Worm (Caenorhabditis elegans) whole organism, midembryonic: ENCODE measurements around the gene sri-21.
"Not testable (repeated sequence)": the region's sequence is repeated elsewhere in the genome, so short reads cannot be mapped to it uniquely, and the experiment has no call there.

Experiments used
- T22C8.4 ChIP-seq: fragments of 200-800 bp; sonication (Bioruptor generic); IDR thresholded peaks from 2 replicates; pipeline ENCODE4 v1.3.6; 2022; ENCODE audit warnings: missing genetic modification characterization, missing compliant biosample characterization
- cog-1 ChIP-seq: sonication (generic microtip); optimal IDR thresholded peaks from 2 replicates; lab custom pipeline; 2016; ENCODE audit warnings: missing genetic modification characterization, missing compliant biosample characterization
- flt-1 ChIP-seq: fragments of 200-800 bp; sonication (Bioruptor generic); IDR thresholded peaks from 2 replicates; pipeline ENCODE4 v1.3.6; 2022; ENCODE audit warnings: missing genetic modification characterization, missing compliant biosample characterization
- klf-2 ChIP-seq: fragments of 200-800 bp; sonication (Bioruptor generic); conservative IDR thresholded peaks from 2 replicates; pipeline ENCODE4 v1.3.6; 2022; ENCODE audit warnings: missing genetic modification reagents, missing genetic modification characterization, missing compliant biosample characterization
- med-1 ChIP-seq: sonication (generic microtip); optimal IDR thresholded peaks from 2 replicates; lab custom pipeline; 2017; ENCODE audit warnings: missing genetic modification characterization, mild to moderate bottlenecking, missing compliant biosample characterization, antibody characterized with exemption, missing genetic modification reagents; ENCODE audit not compliant: insufficient read depth
- ref-1 ChIP-seq: fragments of 200-800 bp; sonication (Bioruptor generic); conservative IDR thresholded peaks from 2 replicates; pipeline ENCODE4 v1.3.6; 2022; ENCODE audit warnings: missing genetic modification reagents, missing genetic modification characterization, missing compliant biosample characterization
- tab-1 ChIP-seq: fragments of 200-800 bp; sonication (Bioruptor generic); IDR thresholded peaks from 2 replicates; pipeline ENCODE4 v1.3.6; 2022; ENCODE audit warnings: missing genetic modification characterization, missing compliant biosample characterization
- ztf-23 ChIP-seq: fragments of 200-800 bp; sonication (Bioruptor generic); IDR thresholded peaks from 2 replicates; pipeline ENCODE4 v1.3.6; 2022; ENCODE audit warnings: missing genetic modification reagents, missing genetic modification characterization, missing compliant biosample characterization
- ztf-29 ChIP-seq: fragments of 200-800 bp; sonication (Bioruptor generic); IDR thresholded peaks from 2 replicates; pipeline ENCODE4 v1.3.6; 2022; ENCODE audit warnings: missing genetic modification reagents, missing genetic modification characterization, missing compliant biosample characterization

Gene sri-21

DNA sequence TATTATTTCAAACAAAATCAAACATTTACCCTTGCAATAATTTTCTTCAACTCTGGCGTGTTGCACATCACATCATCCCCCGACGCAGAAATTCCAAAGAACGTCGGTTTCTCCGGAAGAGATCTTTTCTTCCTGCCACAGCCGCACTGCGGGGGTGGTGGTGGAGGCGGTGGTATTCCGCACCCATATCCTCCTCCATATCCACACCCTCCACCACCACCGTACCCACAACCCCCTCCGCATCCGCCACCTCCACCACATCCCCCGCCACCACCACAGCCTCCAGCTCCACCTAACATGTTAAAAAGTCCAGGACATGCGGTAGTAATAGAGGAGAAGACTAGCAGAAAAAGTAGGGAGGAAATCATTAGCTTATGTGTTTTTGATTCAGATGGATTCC is 5.2 kb downstream of the sri-21 start, which contains the start of gene grl-29:
grl-29 (minus strand) TSS at position 368 of the 400 bp plus-strand sequence.
- TF ChIP-seq flt-1 (GFP tag; lab: Robert Waterston, UW) (no peak), ztf-23 (GFP tag; lab: Robert Waterston, UW) (0 out of 2 replicates have a peak, but pooled peaks have one; percentile 19)

DNA sequence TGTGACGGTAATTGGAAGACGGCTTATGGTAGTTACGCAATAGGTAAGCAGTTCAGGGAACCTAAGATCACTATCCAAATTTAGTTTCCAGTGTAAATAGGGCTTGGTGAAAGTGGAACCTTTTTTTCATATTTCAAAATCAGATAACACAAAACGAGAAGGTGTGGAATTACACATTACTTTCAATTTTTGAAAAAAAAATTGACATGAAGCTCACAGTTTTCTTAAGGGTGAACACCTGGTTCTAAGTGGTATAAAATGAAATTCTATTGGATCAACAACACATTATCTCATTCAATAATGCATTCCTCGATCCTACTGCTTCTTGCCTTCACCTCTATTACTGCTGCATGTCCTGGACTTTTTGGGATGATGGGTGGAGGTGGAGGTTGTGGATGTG is 6.3 kb downstream of the sri-21 start, which contains the start of gene grl-30:
grl-30 (plus strand) TSS at position 301 of the 400 bp plus-strand sequence.
- TF ChIP-seq cog-1 (no peak), ztf-29 (GFP tag; lab: Robert Waterston, UW) (no peak), med-1 (GFP tag; lab: Kevin White, UChicago) (no peak), ztf-23 (GFP tag; lab: Robert Waterston, UW) (no peak)

DNA sequence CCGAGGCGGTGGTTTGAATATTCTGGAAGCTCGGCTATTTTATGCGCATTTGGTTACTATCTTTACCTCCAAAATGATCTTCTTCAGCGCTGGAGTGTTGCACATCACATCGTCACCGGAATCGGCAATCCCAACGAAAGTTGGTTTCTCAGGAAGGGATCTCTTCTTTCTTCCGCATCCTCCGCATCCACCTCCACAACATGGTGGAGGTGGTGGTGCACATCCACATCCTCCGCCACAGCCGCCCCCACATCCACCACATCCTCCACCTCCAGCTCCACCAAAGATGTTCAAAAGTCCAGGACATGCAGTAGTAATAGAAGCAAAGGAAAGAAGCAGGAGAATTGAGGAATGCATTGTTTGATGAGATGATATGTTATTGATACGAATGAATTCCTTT is 7.8 kb downstream of the sri-21 start, which contains the start of gene grl-31:
grl-31 (minus strand) TSS at position 357 of the 400 bp plus-strand sequence.
- TF ChIP-seq tab-1 (GFP tag; lab: Robert Waterston, UW) (no peak), ztf-29 (GFP tag; lab: Robert Waterston, UW) (no peak), ztf-23 (GFP tag; lab: Robert Waterston, UW) (no peak), med-1 (GFP tag; lab: Kevin White, UChicago) (no peak), ref-1 (no peak)

DNA sequence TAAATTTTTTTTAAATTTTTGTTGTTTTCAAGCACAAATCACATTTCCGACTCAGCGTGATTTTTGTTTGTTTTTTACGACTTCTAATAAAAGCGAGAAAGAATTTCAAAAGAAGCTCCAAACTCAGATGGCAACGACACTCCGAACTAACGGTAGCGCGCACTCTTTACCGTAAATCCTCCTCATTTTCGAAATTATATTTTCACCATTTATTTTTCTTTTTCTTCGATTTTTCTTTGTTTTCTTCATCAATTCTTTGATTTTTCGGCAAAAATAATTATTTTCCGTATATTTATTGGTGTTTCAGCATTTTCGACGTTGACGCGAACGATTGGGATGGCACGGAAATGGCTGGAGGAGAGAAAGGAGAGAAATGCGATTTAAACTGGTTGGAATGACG is 9.1 kb downstream of the sri-21 start, which contains the start of gene T24A6.1:
T24A6.1 (plus strand) TSS at position 301 of the 400 bp plus-strand sequence.
- not testable (repeated sequence) for TF ChIP-seq med-1 (GFP tag; lab: Kevin White, UChicago); ztf-29 (GFP tag; lab: Robert Waterston, UW); ztf-23 (GFP tag; lab: Robert Waterston, UW)

DNA sequence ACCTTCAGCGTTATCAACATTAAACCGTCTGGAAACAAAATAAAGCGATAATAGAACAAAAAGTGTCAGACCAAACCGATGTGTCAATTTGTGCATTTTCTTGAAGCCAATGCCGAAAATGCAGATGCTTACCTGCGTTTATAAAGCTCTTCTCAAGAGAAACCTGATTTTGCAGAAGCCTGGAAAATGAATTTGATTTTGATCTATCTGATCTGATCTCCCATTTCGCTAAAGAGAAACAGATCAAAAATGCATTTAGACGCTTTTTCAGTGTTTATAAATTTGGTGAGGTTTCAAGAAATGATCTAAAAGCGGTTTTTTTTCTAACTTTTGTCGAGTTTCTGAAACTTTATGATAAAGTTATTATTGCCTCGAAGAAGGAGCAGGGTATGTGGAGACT is 13.2 kb downstream of the sri-21 start, which contains the start of gene T24A6.16:
T24A6.16 (minus strand) TSS at position 101 of the 400 bp plus-strand sequence.
- not testable (repeated sequence) for TF ChIP-seq med-1 (GFP tag; lab: Kevin White, UChicago); ztf-23 (GFP tag; lab: Robert Waterston, UW); cog-1

DNA sequence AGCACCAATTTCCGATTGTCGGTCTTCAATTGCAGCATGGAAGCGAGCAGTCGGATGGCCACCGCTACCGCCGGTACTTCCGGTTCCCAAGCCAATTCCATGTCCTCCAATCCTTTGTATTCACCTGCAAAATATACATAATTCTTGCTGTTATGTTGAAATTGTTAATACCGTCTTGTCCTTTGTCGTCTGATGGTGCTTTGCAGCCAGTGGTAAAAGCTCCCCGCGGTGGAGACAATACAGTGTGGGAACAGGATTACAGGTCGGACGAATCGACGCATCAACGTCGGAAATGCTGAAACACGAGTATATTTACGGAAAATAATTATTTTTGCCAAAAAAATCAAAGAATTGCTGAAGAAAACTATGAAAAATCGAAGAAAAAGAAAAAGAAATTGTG is 14.7 kb downstream of the sri-21 start, which contains the start of gene T24A6.17:
T24A6.17 (minus strand) TSS at position 101 of the 400 bp plus-strand sequence.
- not testable (repeated sequence) for TF ChIP-seq klf-2, flt-1, ztf-23 (GFP tag; lab: Robert Waterston, UW)

DNA sequence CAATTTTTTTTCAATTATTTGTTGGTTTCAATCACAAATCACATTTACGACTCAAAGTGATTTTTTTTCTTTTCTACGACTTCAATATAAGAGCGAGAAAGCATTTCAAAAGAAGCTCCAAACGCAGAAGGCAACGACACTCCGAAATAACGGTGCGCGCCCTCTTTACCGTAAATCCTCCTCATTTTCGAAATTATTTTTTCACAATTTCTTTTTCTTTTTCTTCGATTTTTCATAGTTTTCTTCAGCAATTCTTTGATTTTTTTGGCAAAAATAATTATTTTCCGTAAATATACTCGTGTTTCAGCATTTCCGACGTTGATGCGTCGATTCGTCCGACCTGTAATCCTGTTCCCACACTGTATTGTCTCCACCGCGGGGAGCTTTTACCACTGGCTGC is 21.0 kb downstream of the sri-21 start, which contains the start of gene F40C5.2:
F40C5.2 (plus strand) TSS at position 301 of the 400 bp plus-strand sequence.
- not testable (repeated sequence) for TF ChIP-seq flt-1 (GFP tag; lab: Robert Waterston, UW); med-1 (GFP tag; lab: Kevin White, UChicago); klf-2 (GFP tag; lab: Robert Waterston, UW)

DNA sequence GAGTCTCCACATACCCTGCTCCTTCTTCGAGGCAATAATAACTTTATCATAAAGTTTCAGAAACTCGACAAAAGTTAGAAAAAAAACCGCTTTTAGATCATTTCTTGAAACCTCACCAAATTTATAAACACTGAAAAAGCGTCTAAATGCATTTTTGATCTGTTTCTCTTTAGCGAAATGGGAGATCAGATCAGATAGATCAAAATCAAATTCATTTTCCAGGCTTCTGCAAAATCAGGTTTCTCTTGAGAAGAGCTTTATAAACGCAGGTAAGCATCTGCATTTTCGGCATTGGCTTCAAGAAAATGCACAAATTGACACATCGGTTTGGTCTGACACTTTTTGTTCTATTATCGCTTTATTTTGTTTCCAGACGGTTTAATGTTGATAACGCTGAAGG is 22.8 kb downstream of the sri-21 start, which contains the start of gene F40C5.1:
F40C5.1 (plus strand) TSS at position 301 of the 400 bp plus-strand sequence.
- TF ChIP-seq cog-1; ztf-29 (GFP tag; lab: Robert Waterston, UW); T22C8.4: not testable (repeated sequence)

DNA sequence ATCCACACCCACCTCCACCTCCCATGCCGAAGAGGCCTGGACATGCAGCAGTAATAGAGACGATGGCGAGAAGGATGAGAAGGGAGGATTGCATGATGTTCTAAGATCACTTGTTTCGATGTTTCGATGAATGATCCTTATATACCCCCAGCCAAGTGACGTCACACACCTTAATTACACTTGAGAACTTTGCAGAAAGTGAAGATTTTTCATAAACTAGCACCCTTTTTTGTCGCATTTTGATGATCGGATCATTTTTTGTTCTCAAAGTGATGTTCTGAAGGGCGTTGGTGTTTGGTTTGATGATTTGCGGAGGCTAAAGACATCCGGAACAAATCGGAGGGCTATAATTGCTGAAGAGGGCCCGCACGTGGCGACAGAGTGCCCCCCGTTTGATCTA is 26.1 kb downstream of the sri-21 start, which contains the start of gene grl-27:
grl-27 (minus strand) TSS at position 101 of the 400 bp plus-strand sequence.
- TF ChIP-seq ref-1 (no peak), ztf-23 (GFP tag; lab: Robert Waterston, UW) (no peak), cog-1 (no peak), med-1 (GFP tag; lab: Kevin White, UChicago) (no peak), flt-1 (GFP tag; lab: Robert Waterston, UW) (no peak), T22C8.4 (no peak), ztf-29 (GFP tag; lab: Robert Waterston, UW) (no peak), tab-1 (GFP tag; lab: Robert Waterston, UW) (no peak), klf-2 (GFP tag; lab: Robert Waterston, UW) (no peak)

DNA sequence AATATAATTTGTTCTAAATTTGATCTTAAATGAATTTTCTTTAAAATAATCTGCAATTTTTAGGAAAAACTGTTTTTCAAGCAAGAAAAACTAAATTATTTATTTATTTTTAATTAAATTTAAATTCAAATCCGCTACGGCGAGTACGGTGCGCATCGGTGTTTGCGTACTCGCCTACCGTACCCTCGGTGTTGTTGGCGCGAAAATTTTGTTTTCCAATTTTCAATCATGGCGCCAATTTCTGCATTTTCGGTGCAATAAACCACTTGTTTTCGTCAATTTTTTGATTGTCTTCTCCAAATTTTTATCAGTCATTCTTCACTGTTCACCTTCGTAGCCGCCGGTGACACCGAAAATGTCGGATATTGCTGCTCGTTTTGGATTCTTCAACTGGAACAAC is 29.2 kb downstream of the sri-21 start, which contains the start of gene pygl-1:
pygl-1 (plus strand) TSS at position 211 of the 400 bp plus-strand sequence.
- no peak for TF ChIP-seq tab-1 (GFP tag; lab: Robert Waterston, UW)
- no peak for TF ChIP-seq med-1 (GFP tag; lab: Kevin White, UChicago)
- TF ChIP-seq T22C8.4, result no peak
- TF ChIP-seq klf-2 (GFP tag; lab: Robert Waterston, UW), result no peak
- no peak for TF ChIP-seq cog-1
- no peak for TF ChIP-seq flt-1 (GFP tag; lab: Robert Waterston, UW)
- no peak for TF ChIP-seq ztf-29 (GFP tag; lab: Robert Waterston, UW)
- no peak for TF ChIP-seq ztf-23 (GFP tag; lab: Robert Waterston, UW)
- no peak for TF ChIP-seq ref-1

DNA sequence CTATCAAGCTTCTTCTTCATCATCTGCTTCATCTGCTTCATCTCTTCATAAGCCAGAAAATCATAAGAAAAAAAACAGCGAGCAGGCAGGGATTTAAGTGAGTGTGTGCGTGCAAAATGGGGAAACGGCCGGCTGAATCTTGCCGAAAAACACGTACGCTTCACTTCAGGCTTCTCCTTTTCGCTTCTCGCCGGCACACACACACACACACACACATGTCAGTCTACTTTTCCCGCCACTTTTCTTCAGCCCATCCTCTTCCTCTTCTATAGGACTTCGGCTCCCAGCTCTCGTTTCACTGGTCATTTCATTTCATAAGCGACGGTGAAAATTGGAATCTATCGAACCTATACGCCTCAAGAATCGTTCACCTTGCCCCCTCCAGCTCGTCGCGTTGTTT is 29.6 kb downstream of the sri-21 start:
- no peak for TF ChIP-seq ztf-29 (GFP tag; lab: Robert Waterston, UW)
- no peak for TF ChIP-seq ref-1
- no peak for TF ChIP-seq tab-1 (GFP tag; lab: Robert Waterston, UW)
- no peak for TF ChIP-seq med-1 (GFP tag; lab: Kevin White, UChicago)
- TF ChIP-seq T22C8.4, result no peak
- TF ChIP-seq flt-1 (GFP tag; lab: Robert Waterston, UW), result no peak
- TF ChIP-seq cog-1, result no peak
- TF ChIP-seq ztf-23 (GFP tag; lab: Robert Waterston, UW), result no peak
- no peak for TF ChIP-seq klf-2 (GFP tag; lab: Robert Waterston, UW)
